Fruit fly (Drosophila melanogaster) whole organism, embryonic: ENCODE measurements around the gene SPoCk.

ENCODE experiments used
- BtbVII ChIP-seq: fragments of 200-800 bp; sonication (Bioruptor generic); optimal IDR thresholded peaks from 3 replicates; lab custom pipeline; 2017; ENCODE audit warnings: missing biosample characterization, mild to moderate bottlenecking, missing genetic modification characterization
- CG14667 ChIP-seq: fragments of 200-800 bp; sonication (Bioruptor generic); IDR thresholded peaks from 2 replicates; pipeline ENCODE4 v1.3.6; 2022; ENCODE audit warnings: missing biosample characterization, missing genetic modification characterization
- Poxn ChIP-seq: fragments of 200-800 bp; sonication (Bioruptor generic); IDR thresholded peaks from 2 replicates; pipeline ENCODE4 v1.3.6; 2022; ENCODE audit warnings: missing biosample characterization, missing genetic modification characterization
- Ptx1 ChIP-seq: fragments of 200-800 bp; sonication (Bioruptor generic); IDR thresholded peaks from 2 replicates; pipeline ENCODE4 v1.3.6; 2022; ENCODE audit warnings: missing biosample characterization, missing genetic modification characterization
- cwo ChIP-seq: fragments of 200-800 bp; sonication (Bioruptor generic); optimal IDR thresholded peaks from 3 replicates; lab custom pipeline; 2017; ENCODE audit warnings: missing biosample characterization, missing genetic modification characterization, mild to moderate bottlenecking, moderate library complexity, missing genetic modification reagents
- dati ChIP-seq: fragments of 200-800 bp; sonication (Bioruptor generic); IDR thresholded peaks from 2 replicates; pipeline ENCODE4 v1.3.6; 2022; ENCODE audit warnings: missing biosample characterization, missing genetic modification characterization
- gt ChIP-seq: fragments of 200-800 bp; sonication (Bioruptor generic); IDR thresholded peaks from 2 replicates; pipeline ENCODE4 v1.3.6; 2022; ENCODE audit warnings: missing biosample characterization, missing genetic modification characterization
- inv ChIP-seq: fragments of 200-800 bp; sonication (Bioruptor generic); IDR thresholded peaks from 2 replicates; pipeline ENCODE4 v1.3.6; 2022; ENCODE audit warnings: missing biosample characterization, missing genetic modification characterization; ENCODE audit not compliant: partially characterized antibody
- psq ChIP-seq: fragments of 200-800 bp; sonication (Bioruptor generic); optimal IDR thresholded peaks from 2 replicates; lab custom pipeline; 2017; ENCODE audit warnings: missing biosample characterization, missing genetic modification characterization
- pum ChIP-seq: fragments of 200-800 bp; sonication (Bioruptor generic); optimal IDR thresholded peaks from 2 replicates; lab custom pipeline; 2016; ENCODE audit warnings: missing biosample characterization, missing genetic modification characterization
- twi ChIP-seq: fragments of 200-800 bp; optimal IDR thresholded peaks from 2 replicates; lab custom pipeline; 2019; ENCODE audit warnings: missing biosample characterization, mild to moderate bottlenecking, missing genetic modification characterization, moderate library complexity
- tx ChIP-seq: fragments of 200-800 bp; sonication (Bioruptor generic); optimal IDR thresholded peaks from 2 replicates; lab custom pipeline; 2016; ENCODE audit warnings: missing biosample characterization, missing genetic modification characterization

DNA sequence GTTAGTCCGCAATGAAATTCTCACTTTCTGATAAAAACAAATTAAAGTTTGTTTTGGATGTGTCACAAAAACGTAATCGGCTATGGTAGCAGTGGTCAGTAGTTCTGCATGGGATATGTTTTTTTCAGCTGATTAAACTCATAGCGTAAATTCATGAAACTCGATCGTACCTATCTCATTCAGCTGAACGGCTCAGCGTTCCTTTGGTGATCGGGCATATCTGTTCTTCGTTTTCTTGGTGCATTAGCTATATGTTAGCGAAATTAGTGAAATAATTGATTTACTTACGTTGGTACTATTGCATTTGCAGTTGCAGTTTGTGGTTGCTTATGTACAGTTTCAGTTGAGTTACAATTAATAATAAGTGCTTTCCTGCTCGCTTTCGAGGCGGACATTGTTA is 42.4 kb downstream of the SPoCk start:
- TF ChIP-seq CG14667 (GFP tag; lab: Robert Waterston, UW) (no peak), cwo (GFP tag; lab: Kevin White, UChicago) (no peak), BtbVII (GFP tag; lab: Kevin White, UChicago) (no peak), pum (GFP tag; lab: Kevin White, UChicago) (no peak), gt (no peak), Ptx1 (no peak), psq (GFP tag; lab: Kevin White, UChicago) (no peak), twi (tag; lab: Kevin White, UChicago) (no peak), tx (GFP tag; lab: Kevin White, UChicago) (no peak), inv (GFP tag; lab: Robert Waterston, UW) (no peak), dati (GFP tag; lab: Robert Waterston, UW) (no peak), Poxn (GFP tag; lab: Robert Waterston, UW) (no peak)
